Worm (Caenorhabditis elegans) whole organism, late embryonic: ENCODE results near the gene ZK1248.5.
A peak's percentile ranks its signal among the peaks of the same experiment; 100 is the strongest.

Source experiments
- ahr-1 ChIP-seq: sonication (generic microtip); optimal IDR thresholded peaks from 2 replicates; lab custom pipeline; 2016; ENCODE audit warnings: missing genetic modification characterization, missing compliant biosample characterization
- ceh-18 ChIP-seq: sonication (generic microtip); optimal IDR thresholded peaks from 2 replicates; lab custom pipeline; 2016; ENCODE audit warnings: missing genetic modification characterization, missing compliant biosample characterization
- ceh-2 ChIP-seq: sonication (generic microtip); optimal IDR thresholded peaks from 2 replicates; lab custom pipeline; 2016; ENCODE audit warnings: missing genotype, missing genetic modification characterization, missing compliant biosample characterization
- ceh-31 ChIP-seq: sonication (generic microtip); optimal IDR thresholded peaks from 2 replicates; lab custom pipeline; 2016; ENCODE audit warnings: missing genetic modification characterization, missing compliant biosample characterization
- ceh-48 ChIP-seq: sonication (generic microtip); optimal IDR thresholded peaks from 2 replicates; lab custom pipeline; 2016; ENCODE audit warnings: missing genetic modification characterization, inconsistent platforms, missing compliant biosample characterization
- elt-4 ChIP-seq: sonication (generic microtip); optimal IDR thresholded peaks from 2 replicates; lab custom pipeline; 2016; ENCODE audit warnings: missing genetic modification characterization, missing compliant biosample characterization
- fax-1 ChIP-seq: sonication (generic microtip); optimal IDR thresholded peaks from 2 replicates; lab custom pipeline; 2016; ENCODE audit warnings: missing genotype, missing genetic modification characterization, missing compliant biosample characterization
- hlh-13 ChIP-seq: fragments of 200-800 bp; sonication (Bioruptor generic); optimal IDR thresholded peaks from 2 replicates; lab custom pipeline; 2018; ENCODE audit warnings: mild to moderate bottlenecking, missing genetic modification characterization, missing compliant biosample characterization
- odd-2 ChIP-seq: sonication (generic microtip); optimal IDR thresholded peaks from 2 replicates; lab custom pipeline; 2017; ENCODE audit warnings: antibody characterized with exemption, mild to moderate bottlenecking, missing genetic modification characterization, missing compliant biosample characterization
- pat-9 ChIP-seq: fragments of 200-800 bp; sonication (Bioruptor generic); optimal IDR thresholded peaks from 2 replicates; lab custom pipeline; 2018; ENCODE audit warnings: mild to moderate bottlenecking, missing genetic modification characterization, moderate library complexity, missing compliant biosample characterization
- ref-2 ChIP-seq: sonication (generic microtip); optimal IDR thresholded peaks from 2 replicates; lab custom pipeline; 2016; ENCODE audit warnings: missing genetic modification characterization, missing compliant biosample characterization
- rnt-1 ChIP-seq: sonication (generic microtip); optimal IDR thresholded peaks from 2 replicates; lab custom pipeline; 2016; ENCODE audit warnings: missing genetic modification characterization, missing compliant biosample characterization
- unc-42 ChIP-seq: sonication (generic microtip); optimal IDR thresholded peaks from 2 replicates; lab custom pipeline; 2016; ENCODE audit warnings: missing genotype, missing genetic modification characterization, missing compliant biosample characterization

Gene ZK1248.5

ce11 chrII:5860621-5861020 lies 50.3 kb downstream of the ZK1248.5 start:
- TF ChIP-seq ceh-31 (tag; lab: Kevin White, UChicago) (peak; percentile 41), unc-42 (tag; lab: Kevin White, UChicago) (peak; percentile 5), ahr-1 (tag; lab: Kevin White, UChicago) (no peak), hlh-13 (no peak), ref-2 (no peak), pat-9 (tag; lab: Kevin White, UChicago) (no peak), odd-2 (tag; lab: Kevin White, UChicago) (no peak), elt-4 (tag; lab: Kevin White, UChicago) (no peak), ceh-48 (tag; lab: Kevin White, UChicago) (no peak), rnt-1 (tag; lab: Kevin White, UChicago) (no peak), ceh-2 (tag; lab: Kevin White, UChicago) (no peak), fax-1 (tag; lab: Kevin White, UChicago) (no peak), ceh-18 (tag; lab: Kevin White, UChicago) (no peak)
- TF ChIP-seq, all 69 proteins: peak for 2
